Worm (Caenorhabditis elegans) whole organism, L1 larva: ENCODE measurements around the gene lelo-2.

Experiments used
- C16A3.4 ChIP-seq: fragments of 150-350 bp; optimal IDR thresholded peaks from 2 replicates; lab custom pipeline; 2014; ENCODE audit warnings: missing biosample characterization, missing genetic modification characterization
- Y116A8C.19 ChIP-seq: sonication (generic microtip); optimal IDR thresholded peaks from 2 replicates; lab custom pipeline; 2016; ENCODE audit warnings: missing compliant biosample characterization, missing genetic modification characterization, borderline replicate concordance
- aha-1 ChIP-seq: fragments of 150-350 bp; optimal IDR thresholded peaks from 2 replicates; lab custom pipeline; 2014; ENCODE audit warnings: missing biosample characterization, missing genetic modification characterization
- blmp-1 ChIP-seq: fragments of 150-350 bp; optimal IDR thresholded peaks from 2 replicates; lab custom pipeline; 2014; ENCODE audit warnings: missing biosample characterization, missing genetic modification characterization
- ceh-82 ChIP-seq, 3 experiments: fragments of 150-350 bp in 1 of 3; sonication (generic microtip) in 2 of 3; optimal IDR thresholded peaks; 2 replicates each; lab custom pipeline; 2014 to 2017; ENCODE audit warnings: missing biosample characterization in 3 of 3, missing genetic modification characterization in 3 of 3
- ceh-90 ChIP-seq: sonication (generic microtip); optimal IDR thresholded peaks from 2 replicates; lab custom pipeline; 2016; ENCODE audit warnings: missing genetic modification characterization, missing compliant biosample characterization
- dpl-1 ChIP-seq, 3 experiments: fragments of 150-350 bp in 2 of 3; sonication (generic microtip) in 1 of 3; optimal IDR thresholded peaks; 2 replicates each; lab custom pipeline; 2014 to 2017; ENCODE audit warnings: missing biosample characterization in 3 of 3, missing genetic modification characterization in 3 of 3, missing genetic modification reagents in 3 of 3
- dsc-1 ChIP-seq: sonication (generic microtip); optimal IDR thresholded peaks from 2 replicates; lab custom pipeline; 2016; ENCODE audit warnings: mild to moderate bottlenecking, missing genetic modification characterization, missing compliant biosample characterization
- egl-13 ChIP-seq: sonication (generic microtip); optimal IDR thresholded peaks from 2 replicates; lab custom pipeline; 2016; ENCODE audit warnings: missing genotype, missing genetic modification reagents, missing genetic modification characterization, missing compliant biosample characterization
- egl-27 ChIP-seq, 2 experiments: fragments of 150-350 bp in 1 of 2; sonication (generic microtip); optimal IDR thresholded peaks; 3 replicates each; lab custom pipeline; 2017 to 2018; ENCODE audit warnings: missing biosample characterization in 2 of 2, missing genetic modification characterization in 2 of 2, missing genetic modification reagents in 2 of 2
- elt-3 ChIP-seq, 6 experiments: fragments of 150-350 bp in 1 of 6; sonication (generic microtip); optimal IDR thresholded peaks; 2 replicates each; lab custom pipeline; 2017 to 2018; ENCODE audit warnings: missing biosample characterization in 6 of 6, missing genetic modification characterization in 6 of 6, inconsistent platforms in 1 of 6
- fkh-10 ChIP-seq: sonication (generic microtip); optimal IDR thresholded peaks from 2 replicates; lab custom pipeline; 2017; ENCODE audit warnings: missing biosample characterization, missing genetic modification reagents, missing genetic modification characterization
- fkh-4 ChIP-seq: sonication (generic microtip); optimal IDR thresholded peaks from 2 replicates; lab custom pipeline; 2016; ENCODE audit warnings: missing compliant biosample characterization, missing genetic modification characterization, borderline replicate concordance
- hlh-17 ChIP-seq: fragments of 200-800 bp; sonication (Bioruptor generic); optimal IDR thresholded peaks from 2 replicates; lab custom pipeline; 2018; ENCODE audit warnings: missing genetic modification characterization, mild to moderate bottlenecking, missing compliant biosample characterization, moderate library complexity, borderline replicate concordance
- hpl-2 ChIP-seq: fragments of 150-350 bp; optimal IDR thresholded peaks from 2 replicates; lab custom pipeline; 2014; ENCODE audit warnings: missing biosample characterization, missing genetic modification reagents, missing genetic modification characterization
- lir-3 ChIP-seq: sonication (generic microtip); optimal IDR thresholded peaks from 2 replicates; lab custom pipeline; 2016; ENCODE audit warnings: mild to moderate bottlenecking, missing genetic modification characterization, moderate library complexity, missing compliant biosample characterization; ENCODE audit not compliant: poor library complexity
- lsy-2 ChIP-seq, 2 experiments: fragments of 150-350 bp; optimal IDR thresholded peaks; 2 replicates each; lab custom pipeline; 2014; ENCODE audit warnings: missing biosample characterization in 2 of 2, missing genetic modification characterization in 2 of 2
- nhr-12 ChIP-seq: sonication (generic microtip); optimal IDR thresholded peaks from 2 replicates; lab custom pipeline; 2017; ENCODE audit warnings: missing biosample characterization, missing genetic modification characterization
- nhr-19 ChIP-seq: fragments of 200-800 bp; sonication (Bioruptor generic); conservative IDR thresholded peaks from 2 replicates; pipeline ENCODE4 v1.3.6; 2022; ENCODE audit warnings: missing genetic modification characterization, missing compliant biosample characterization
- nhr-237 ChIP-seq: fragments of 150-350 bp; optimal IDR thresholded peaks from 2 replicates; lab custom pipeline; 2014; ENCODE audit warnings: missing biosample characterization, missing genetic modification characterization
- nhr-28 ChIP-seq: fragments of 150-350 bp; optimal IDR thresholded peaks from 2 replicates; lab custom pipeline; 2014; ENCODE audit warnings: missing biosample characterization, missing genetic modification characterization
- nhr-47 ChIP-seq: sonication (generic microtip); optimal IDR thresholded peaks from 2 replicates; lab custom pipeline; 2016; ENCODE audit warnings: mild to moderate bottlenecking, missing genetic modification characterization, moderate library complexity, missing compliant biosample characterization
- nhr-71 ChIP-seq: sonication (generic microtip); optimal IDR thresholded peaks from 2 replicates; lab custom pipeline; 2016; ENCODE audit warnings: mild to moderate bottlenecking, missing genetic modification characterization, moderate library complexity, missing compliant biosample characterization
- nhr-77 ChIP-seq: fragments of 150-350 bp; optimal IDR thresholded peaks from 2 replicates; lab custom pipeline; 2014; ENCODE audit warnings: missing biosample characterization, missing genetic modification characterization
- nhr-84 ChIP-seq: sonication (generic microtip); optimal IDR thresholded peaks from 2 replicates; lab custom pipeline; 2017; ENCODE audit warnings: missing biosample characterization, missing genetic modification characterization
- nhr-85 ChIP-seq: sonication (generic microtip); peaks from one replicate; lab custom pipeline; 2016; ENCODE audit warnings: missing genetic modification characterization, inconsistent platforms, missing compliant biosample characterization
- pag-3 ChIP-seq: sonication (generic microtip); optimal IDR thresholded peaks from 2 replicates; lab custom pipeline; 2017; ENCODE audit warnings: missing genetic modification characterization, mild to moderate bottlenecking, missing compliant biosample characterization, antibody characterized with exemption, borderline replicate concordance; ENCODE audit not compliant: insufficient read depth
- pax-3 ChIP-seq: fragments of 200-800 bp; sonication (Bioruptor generic); optimal IDR thresholded peaks from 2 replicates; lab custom pipeline; 2018; ENCODE audit warnings: mild to moderate bottlenecking, missing genetic modification characterization, moderate library complexity, missing compliant biosample characterization
- rnt-1 ChIP-seq: sonication (generic microtip); optimal IDR thresholded peaks from 2 replicates; lab custom pipeline; 2016; ENCODE audit warnings: mild to moderate bottlenecking, missing genetic modification characterization, moderate library complexity, missing compliant biosample characterization
- skn-1 ChIP-seq: fragments of 150-350 bp; optimal IDR thresholded peaks from 2 replicates; lab custom pipeline; 2014; ENCODE audit warnings: missing biosample characterization, missing genetic modification characterization
- snu-23 ChIP-seq: sonication (generic microtip); optimal IDR thresholded peaks from 2 replicates; lab custom pipeline; 2016; ENCODE audit warnings: missing genetic modification characterization, missing compliant biosample characterization
- sox-4 ChIP-seq: sonication (generic microtip); optimal IDR thresholded peaks from 2 replicates; lab custom pipeline; 2016; ENCODE audit warnings: missing genetic modification characterization, missing compliant biosample characterization
- sptf-1 ChIP-seq: fragments of 150-350 bp; optimal IDR thresholded peaks from 2 replicates; lab custom pipeline; 2014; ENCODE audit warnings: missing biosample characterization, missing genetic modification characterization
- swsn-7 ChIP-seq: sonication (generic microtip); optimal IDR thresholded peaks from 2 replicates; lab custom pipeline; 2016; ENCODE audit warnings: missing genetic modification characterization, missing compliant biosample characterization
- unc-130 ChIP-seq: fragments of 150-350 bp; optimal IDR thresholded peaks from 2 replicates; lab custom pipeline; 2017; ENCODE audit warnings: missing biosample characterization, missing genetic modification characterization, inconsistent platforms
- unc-62 ChIP-seq: fragments of 150-350 bp; optimal IDR thresholded peaks from 2 replicates; lab custom pipeline; 2014; ENCODE audit warnings: missing biosample characterization, missing genetic modification reagents, missing genetic modification characterization
- xbp-1 ChIP-seq: sonication (generic microtip); optimal IDR thresholded peaks from 2 replicates; lab custom pipeline; 2016; ENCODE audit warnings: missing genetic modification characterization, missing compliant biosample characterization
- zip-4 ChIP-seq: fragments of 200-800 bp; sonication (Bioruptor generic); optimal IDR thresholded peaks from 2 replicates; lab custom pipeline; 2018; ENCODE audit warnings: mild to moderate bottlenecking, missing genetic modification characterization, moderate library complexity, missing compliant biosample characterization

The lelo-2 gene

DNA sequence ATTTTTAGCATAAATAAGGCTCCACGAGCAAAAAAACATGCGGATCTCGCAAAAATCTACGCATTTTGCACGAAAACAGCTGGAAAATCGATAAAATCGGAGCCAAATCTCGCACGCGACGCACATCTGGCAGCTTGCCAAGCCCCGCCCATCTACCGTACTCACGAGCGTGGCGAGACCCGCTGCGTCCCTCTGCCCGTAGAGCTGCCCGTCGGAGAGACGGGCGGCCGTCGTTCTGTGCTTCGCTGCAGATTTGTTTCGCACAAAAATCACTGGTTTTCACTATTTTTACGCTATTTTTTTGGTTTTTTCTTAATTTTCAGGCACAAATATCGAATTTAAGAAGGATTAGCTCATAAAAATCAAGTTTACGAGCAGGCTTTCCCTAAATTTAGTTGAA lies 8.3 kb downstream of the lelo-2 start (continued):
- TF ChIP-seq nhr-19 (GFP tag; lab: Robert Waterston, UW): peak; percentile 89
- peak; percentile 89 for TF ChIP-seq dsc-1 (tag; lab: Kevin White, UChicago)
- no peak for TF ChIP-seq nhr-28 (tag; lab: Kevin White, UChicago)
- peak; percentile 65 to 79 (median 79) for TF ChIP-seq dpl-1 (GFP tag; optimal IDR thresholded peaks at IDR 0.05; lab: Kevin White, UChicago)
- peak in 3 of 6 experiments; percentile 61 to 70 (median 69) for TF ChIP-seq elt-3 (tag; optimal IDR thresholded peaks at IDR 0.05; lab: Kevin White, UChicago)
- TF ChIP-seq xbp-1 (tag; lab: Kevin White, UChicago): peak; percentile 87
- TF ChIP-seq sptf-1 (tag; lab: Kevin White, UChicago): no peak
- TF ChIP-seq nhr-77 (tag; lab: Kevin White, UChicago): peak; percentile 79
- TF ChIP-seq blmp-1 (tag; lab: Kevin White, UChicago): peak; percentile 28
- peak; percentile 87 for TF ChIP-seq skn-1 (tag; lab: Kevin White, UChicago)
- TF ChIP-seq nhr-85 (tag; lab: Kevin White, UChicago): peak; percentile 93
- TF ChIP-seq swsn-7 (tag; lab: Kevin White, UChicago): peak; percentile 88
- TF ChIP-seq nhr-47 (tag; lab: Kevin White, UChicago): peak; percentile 93
- no peak for TF ChIP-seq egl-27 (tag; optimal IDR thresholded peaks at IDR 0.05; lab: Kevin White, UChicago)
- TF ChIP-seq hpl-2 (GFP tag; lab: Kevin White, UChicago): peak; percentile 70
- TF ChIP-seq pax-3 (tag; lab: Kevin White, UChicago): peak; percentile 83
- TF ChIP-seq nhr-12 (tag; lab: Kevin White, UChicago): no peak
- TF ChIP-seq aha-1 (tag; lab: Kevin White, UChicago): no peak
- TF ChIP-seq unc-130 (tag; lab: Kevin White, UChicago): peak; percentile 70
- no peak for TF ChIP-seq unc-62 (GFP tag; lab: Kevin White, UChicago)
- peak; percentile 62 for TF ChIP-seq fkh-10 (GFP tag; lab: Kevin White, UChicago)
- no peak for TF ChIP-seq pag-3 (tag; lab: Kevin White, UChicago)
- TF ChIP-seq lir-3: no peak
- no peak for TF ChIP-seq ceh-90 (tag; lab: Kevin White, UChicago)
- TF ChIP-seq rnt-1 (tag; lab: Kevin White, UChicago): no peak
- TF ChIP-seq ceh-82 (tag; optimal IDR thresholded peaks at IDR 0.05; lab: Kevin White, UChicago): peak; percentile 85 to 97 (median 86)
- TF ChIP-seq fkh-4 (tag; lab: Kevin White, UChicago): peak; percentile 28
- TF ChIP-seq egl-13: peak; percentile 77
- no peak for TF ChIP-seq nhr-84
- peak; percentile 62 for TF ChIP-seq zip-4 (GFP tag; lab: Kevin White, UChicago)
- TF ChIP-seq nhr-71 (tag; lab: Kevin White, UChicago): peak; percentile 93
- TF ChIP-seq, all 84 proteins: peak for 57

DNA sequence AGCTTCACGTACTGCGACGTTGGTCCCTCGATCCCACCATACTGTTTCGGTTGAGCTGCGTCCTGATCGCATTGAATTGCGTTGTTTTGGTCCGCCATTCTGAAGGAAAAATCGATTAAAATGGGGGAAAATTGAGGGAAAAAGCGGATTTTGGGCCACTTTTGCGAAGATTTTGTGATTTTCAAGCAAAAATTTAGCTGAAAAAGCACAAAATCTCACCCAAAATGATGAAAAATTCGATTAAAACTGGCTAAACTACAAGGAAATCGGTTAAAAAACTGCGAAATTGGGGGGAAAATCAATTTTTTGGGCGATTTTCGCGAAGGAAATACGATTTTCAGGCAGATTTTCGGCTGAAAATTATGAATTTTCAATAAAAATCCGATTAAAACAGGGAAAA lies 9.9 kb downstream of the lelo-2 start, which contains the start of gene elc-1:
Gene elc-1, minus strand, starts transcription at position 101 of the 400 bp plus-strand sequence.
- no peak for TF ChIP-seq lsy-2 (tag; optimal IDR thresholded peaks at IDR 0.05; lab: Kevin White, UChicago)
- TF ChIP-seq, all 84 proteins: peak for 0

DNA sequence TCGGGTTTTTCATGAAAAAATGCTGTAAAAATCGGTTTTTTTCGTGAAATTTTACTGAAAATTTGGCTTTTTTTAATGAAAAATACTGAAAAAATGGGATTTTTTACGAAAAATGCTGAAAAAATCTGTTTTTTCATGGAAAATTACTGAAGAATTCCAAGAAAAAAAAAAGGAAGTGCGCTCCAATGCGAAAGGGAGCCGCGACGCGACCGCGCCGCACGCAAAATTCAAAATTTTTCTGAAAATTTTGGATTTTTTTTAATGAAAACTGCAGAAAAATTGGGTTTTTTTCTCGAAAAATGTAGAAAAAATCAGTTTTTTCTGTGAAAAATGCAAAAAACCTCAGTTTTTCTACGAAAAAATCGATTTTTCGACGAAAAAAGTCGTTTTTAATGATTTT lies 10.5 kb downstream of the lelo-2 start:
- TF ChIP-seq C16A3.4 (tag; lab: Kevin White, UChicago) (no peak), nhr-71 (tag; lab: Kevin White, UChicago) (no peak), hlh-17 (GFP tag; lab: Kevin White, UChicago) (no peak), ceh-82 (tag; optimal IDR thresholded peaks at IDR 0.05; lab: Kevin White, UChicago) (no peak), Y116A8C.19 (no peak), swsn-7 (tag; lab: Kevin White, UChicago) (no peak), elt-3 (tag; optimal IDR thresholded peaks at IDR 0.05; lab: Kevin White, UChicago) (no peak), nhr-237 (tag; lab: Kevin White, UChicago) (no peak), xbp-1 (tag; lab: Kevin White, UChicago) (no peak), sox-4 (tag; lab: Kevin White, UChicago) (no peak), dsc-1 (tag; lab: Kevin White, UChicago) (no peak), snu-23 (GFP tag; lab: Kevin White, UChicago) (no peak)
